Worm (Caenorhabditis elegans) whole organism, late embryonic: ENCODE data around the gene sec-23.

Source experiments
- ama-1 ChIP-seq: fragments of 150-350 bp; optimal IDR thresholded peaks from 2 replicates; lab custom pipeline; 2014
- ceh-34 ChIP-seq: sonication (generic microtip); optimal IDR thresholded peaks from 2 replicates; lab custom pipeline; 2016; ENCODE audit warnings: mild to moderate bottlenecking, missing genetic modification characterization, missing compliant biosample characterization
- tbx-2 ChIP-seq: sonication (generic microtip); optimal IDR thresholded peaks from 2 replicates; lab custom pipeline; 2016; ENCODE audit warnings: missing genetic modification characterization, missing compliant biosample characterization

DNA sequence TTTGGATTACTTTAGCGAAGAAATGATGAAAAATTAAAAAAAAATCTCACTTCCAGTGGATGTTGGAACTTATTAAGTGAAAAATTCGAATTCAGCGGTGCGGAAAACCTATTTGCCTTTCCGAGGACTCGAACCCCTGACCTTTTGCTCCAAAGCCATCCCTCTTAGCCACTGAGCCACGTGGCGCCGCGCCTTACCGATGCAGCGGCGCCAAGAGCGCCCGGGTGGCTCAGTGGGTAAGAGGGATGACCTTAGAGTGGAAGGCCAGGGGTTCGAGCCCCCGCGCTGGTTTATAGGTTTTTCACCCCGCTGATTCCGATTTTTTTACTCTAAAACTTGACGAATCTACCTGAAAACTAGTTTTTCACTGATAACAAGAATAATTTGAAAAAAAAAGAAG lies 36.5 kb downstream of the sec-23 start:
- no peak for TF ChIP-seq ceh-34
- no peak for TF ChIP-seq ama-1 (lab: Kevin White, UChicago)
- TF ChIP-seq tbx-2 (tag; lab: Kevin White, UChicago) = no peak
